Worm (Caenorhabditis elegans): ENCODE results near the gene smcl-1.

Gene smcl-1

ce11 chrX:11693092-11693491 is at the start of gene smcl-1:
smcl-1 (plus strand) TSS chrX:11693464.
- TF ChIP-seq ceh-31 (tag; optimal IDR thresholded peaks at IDR 0.05) (peak; percentile 74), nfya-1 (tag; optimal IDR thresholded peaks at IDR 0.05) (peak; percentile 41), hlh-15 (tag; optimal IDR thresholded peaks at IDR 0.05) (no peak), sdc-2 (tag; optimal IDR thresholded peaks at IDR 0.05) (peak; percentile 3), tbx-2 (tag; optimal IDR thresholded peaks at IDR 0.05) (peak; percentile 57), ceh-2 (tag; optimal IDR thresholded peaks at IDR 0.05) (peak; percentile 56), C08G9.2 (tag; optimal IDR thresholded peaks at IDR 0.05) (peak; percentile 42), nhr-11 (tag; optimal IDR thresholded peaks at IDR 0.05) (no peak), ets-4 (tag; optimal IDR thresholded peaks at IDR 0.05) (peak; percentile 42), ceh-48 (tag; optimal IDR thresholded peaks at IDR 0.05) (no peak)

- TF ChIP-seq lin-11 (tag; optimal IDR thresholded peaks at IDR 0.05) (peak; percentile 55), ceh-14 (tag; optimal IDR thresholded peaks at IDR 0.05) (peak; percentile 58), hlh-13 (GFP tag; optimal IDR thresholded peaks at IDR 0.05) (peak; percentile 70), ceh-18 (tag; optimal IDR thresholded peaks at IDR 0.05) (peak; percentile 67), K02D7.2 (tag; optimal IDR thresholded peaks at IDR 0.05) (peak; percentile 66), ceh-31 (tag; optimal IDR thresholded peaks at IDR 0.05) (peak; percentile 68), hlh-8 (tag; optimal IDR thresholded peaks at IDR 0.05) (peak; percentile 8), gmeb-2 (tag; optimal IDR thresholded peaks at IDR 0.05) (peak; percentile 76), Y22D7AL.16 (tag; optimal IDR thresholded peaks at IDR 0.05) (peak; percentile 61), pha-2 (tag; optimal IDR thresholded peaks at IDR 0.05) (peak; percentile 67), elt-2 (tag; optimal IDR thresholded peaks at IDR 0.05) (peak; percentile 48), pat-9 (tag; optimal IDR thresholded peaks at IDR 0.05) (peak; percentile 78), che-1 (tag; optimal IDR thresholded peaks at IDR 0.05) (peak; percentile 69), sdc-2 (tag; optimal IDR thresholded peaks at IDR 0.05) (peak; percentile 32), tbx-2 (tag; optimal IDR thresholded peaks at IDR 0.05) (peak; percentile 72), rnt-1 (tag; optimal IDR thresholded peaks at IDR 0.05) (peak; percentile 0), ztf-16 (tag; optimal IDR thresholded peaks at IDR 0.05) (peak; percentile 34), ceh-19 (GFP tag; optimal IDR thresholded peaks at IDR 0.05) (peak; percentile 87), T23F11.4 (GFP tag; optimal IDR thresholded peaks at IDR 0.05) (peak; percentile 67), sox-4 (tag; optimal IDR thresholded peaks at IDR 0.05) (peak; percentile 53), C38D4.7 (GFP tag; optimal IDR thresholded peaks at IDR 0.05) (peak; percentile 71), ceh-6 (GFP tag; optimal IDR thresholded peaks at IDR 0.05) (peak; percentile 77), unc-42 (tag; optimal IDR thresholded peaks at IDR 0.05) (peak; percentile 77)
These were observed 49.5 kb upstream of the smcl-1 start, which contains the start of gene sto-4 for ce11 chrX:11643767-11644235. sto-4 (plus strand) TSS chrX:11644126.

ce11 chrX:11645517-11645916 is 47.7 kb upstream of the smcl-1 start:
- TF ChIP-seq elt-2 (tag; optimal IDR thresholded peaks at IDR 0.05) (peak; percentile 24), gmeb-2 (tag; optimal IDR thresholded peaks at IDR 0.05) (no peak)

- TF ChIP-seq madf-2 (tag; optimal IDR thresholded peaks at IDR 0.05) (no peak), gmeb-2 (tag; optimal IDR thresholded peaks at IDR 0.05) (no peak), che-1 (tag; optimal IDR thresholded peaks at IDR 0.05) (no peak), ztf-16 (tag; optimal IDR thresholded peaks at IDR 0.05) (no peak), ceh-14 (tag; optimal IDR thresholded peaks at IDR 0.05) (no peak), fkh-6 (tag; optimal IDR thresholded peaks at IDR 0.05) (no peak), ref-2 (tag; optimal IDR thresholded peaks at IDR 0.05) (no peak), ceh-19 (GFP tag; optimal IDR thresholded peaks at IDR 0.05) (no peak), ets-4 (tag; optimal IDR thresholded peaks at IDR 0.05) (no peak), pha-2 (tag; optimal IDR thresholded peaks at IDR 0.05) (no peak), ceh-48 (tag; optimal IDR thresholded peaks at IDR 0.05) (no peak)
These were observed 46.1 kb upstream of the smcl-1 start, which contains the start of gene T04F8.8 for ce11 chrX:11647165-11647564. T04F8.8 (plus strand) TSS chrX:11647465.

ce11 chrX:11650751-11651150 is 42.5 kb upstream of the smcl-1 start, which contains the start of gene cutl-11:
cutl-11 (minus strand) TSS chrX:11650851.
- TF ChIP-seq ceh-22 (tag; optimal IDR thresholded peaks at IDR 0.05), result no peak
- no peak for TF ChIP-seq lim-6 (tag; optimal IDR thresholded peaks at IDR 0.05)

All from whole organism, late embryonic.